Fruit fly (Drosophila melanogaster) whole organism, embryonic: ENCODE data around the gene KFase.

Experiments used
- B-H2 ChIP-seq: fragments of 200-800 bp; sonication (Bioruptor generic); optimal IDR thresholded peaks from 2 replicates; lab custom pipeline; 2018; ENCODE audit warnings: missing biosample characterization, mild to moderate bottlenecking, missing genetic modification characterization
- CG13894 ChIP-seq: fragments of 200-800 bp; sonication (Bioruptor generic); optimal IDR thresholded peaks from 3 replicates; lab custom pipeline; 2018; ENCODE audit warnings: missing biosample characterization, mild to moderate bottlenecking, missing genetic modification characterization, moderate library complexity
- CG15601 ChIP-seq: fragments of 200-800 bp; sonication (Bioruptor generic); optimal IDR thresholded peaks from 3 replicates; lab custom pipeline; 2019; ENCODE audit warnings: missing biosample characterization, mild to moderate bottlenecking, missing genetic modification characterization, moderate library complexity
- CG15696 ChIP-seq: fragments of 200-800 bp; sonication (Bioruptor generic); optimal IDR thresholded peaks from 2 replicates; lab custom pipeline; 2019; ENCODE audit warnings: missing biosample characterization, mild to moderate bottlenecking, missing genetic modification characterization, moderate library complexity
- CG17361 ChIP-seq: fragments of 200-800 bp; sonication (Bioruptor generic); IDR thresholded peaks from 3 replicates; pipeline ENCODE4 v1.3.6; 2022; ENCODE audit warnings: missing biosample characterization, missing genetic modification characterization
- CG17802 ChIP-seq: fragments of 200-800 bp; sonication (Bioruptor generic); optimal IDR thresholded peaks from 2 replicates; lab custom pipeline; 2018; ENCODE audit warnings: missing biosample characterization, mild to moderate bottlenecking, missing genetic modification characterization, moderate library complexity
- CG17912 ChIP-seq: fragments of 200-800 bp; sonication (Bioruptor generic); optimal IDR thresholded peaks from 2 replicates; lab custom pipeline; 2018; ENCODE audit warnings: missing biosample characterization, mild to moderate bottlenecking, missing genetic modification characterization
- CG1832 ChIP-seq: fragments of 200-800 bp; sonication (Bioruptor generic); optimal IDR thresholded peaks from 2 replicates; lab custom pipeline; 2017; ENCODE audit warnings: missing biosample characterization, mild to moderate bottlenecking, missing genetic modification characterization, inconsistent platforms
- CG2875 ChIP-seq: fragments of 200-800 bp; sonication (Bioruptor generic); optimal IDR thresholded peaks from 2 replicates; lab custom pipeline; 2017; ENCODE audit warnings: missing biosample characterization, mild to moderate bottlenecking, missing genetic modification characterization, missing genetic modification reagents
- CG31365 ChIP-seq: fragments of 200-800 bp; sonication (Bioruptor generic); optimal IDR thresholded peaks from 2 replicates; lab custom pipeline; 2018; ENCODE audit warnings: missing biosample characterization, mild to moderate bottlenecking, missing genetic modification characterization
- CG3726 ChIP-seq: fragments of 200-800 bp; sonication (Bioruptor generic); IDR thresholded peaks from 3 replicates; pipeline ENCODE4, ENCODE4 v1.3.6; 2022; ENCODE audit warnings: missing biosample characterization, missing genetic modification characterization
- CG4820 ChIP-seq: fragments of 200-800 bp; sonication (Bioruptor generic); optimal IDR thresholded peaks from 3 replicates; lab custom pipeline; 2016; ENCODE audit warnings: missing biosample characterization, missing genetic modification characterization
- CG4854 ChIP-seq: fragments of 200-800 bp; sonication (Bioruptor generic); optimal IDR thresholded peaks from 2 replicates; lab custom pipeline; 2016; ENCODE audit warnings: missing biosample characterization, missing genetic modification characterization, inconsistent platforms
- CG9797 ChIP-seq: fragments of 200-800 bp; sonication (Bioruptor generic); optimal IDR thresholded peaks from 3 replicates; lab custom pipeline; 2018; ENCODE audit warnings: missing biosample characterization, mild to moderate bottlenecking, missing genetic modification characterization
- Dbx ChIP-seq: fragments of 200-800 bp; sonication (Bioruptor generic); IDR thresholded peaks from 3 replicates; pipeline ENCODE4 v1.3.6; 2022; ENCODE audit warnings: missing biosample characterization, missing genetic modification characterization
- Dip2 ChIP-seq: fragments of 200-800 bp; sonication (Bioruptor generic); IDR thresholded peaks from 2 replicates; pipeline ENCODE4 v1.3.6; 2022; ENCODE audit warnings: missing biosample characterization, missing genetic modification characterization
- Dp ChIP-seq: fragments of 200-800 bp; sonication (Bioruptor generic); optimal IDR thresholded peaks from 2 replicates; lab custom pipeline; 2018; ENCODE audit warnings: missing biosample characterization, mild to moderate bottlenecking, missing genetic modification characterization, moderate library complexity
- Dref ChIP-seq: fragments of 200-800 bp; sonication (Bioruptor generic); IDR thresholded peaks from 2 replicates; pipeline ENCODE4 v1.3.6; 2022; ENCODE audit warnings: missing biosample characterization, missing genetic modification characterization
- Ets97D ChIP-seq: fragments of 200-800 bp; sonication (Bioruptor generic); optimal IDR thresholded peaks from 3 replicates; lab custom pipeline; 2016; ENCODE audit warnings: missing biosample characterization, missing genetic modification characterization
- Gug ChIP-seq: fragments of 200-800 bp; sonication (Bioruptor generic); IDR thresholded peaks from 4 replicates; pipeline ENCODE4 v1.3.6; 2022; ENCODE audit warnings: missing biosample characterization, missing genetic modification characterization
- HmgZ ChIP-seq: fragments of 200-800 bp; sonication (Bioruptor generic); optimal IDR thresholded peaks from 2 replicates; lab custom pipeline; 2018; ENCODE audit warnings: missing biosample characterization, mild to moderate bottlenecking, missing genetic modification characterization
- Hr78 ChIP-seq, 2 experiments: fragments of 200-800 bp in 1 of 2; fragments of >200 bp in 1 of 2; sonication (Bioruptor generic) in 1 of 2; optimal IDR thresholded peaks; 2 replicates each; lab custom pipeline; 2017 to 2019; ENCODE audit warnings: missing biosample characterization in 2 of 2, missing genetic modification characterization in 2 of 2, mild to moderate bottlenecking in 1 of 2, moderate library complexity in 1 of 2
- Hsf ChIP-seq: fragments of 200-800 bp; sonication (Bioruptor generic); optimal IDR thresholded peaks from 3 replicates; lab custom pipeline; 2016; ENCODE audit warnings: missing biosample characterization, missing genetic modification characterization
- Lim3 ChIP-seq: fragments of 200-800 bp; sonication (Bioruptor generic); IDR thresholded peaks from 2 replicates; pipeline ENCODE4 v1.3.6; 2022; ENCODE audit warnings: missing biosample characterization, missing genetic modification characterization
- Max ChIP-seq: fragments of 200-800 bp; sonication (Bioruptor generic); optimal IDR thresholded peaks from 2 replicates; lab custom pipeline; 2016; ENCODE audit warnings: missing biosample characterization, mild to moderate bottlenecking, missing genetic modification characterization
- Med ChIP-seq: fragments of 200-800 bp; sonication (Bioruptor generic); peaks from one replicate; lab custom pipeline; 2016; ENCODE audit warnings: missing biosample characterization, missing genetic modification characterization, mild to moderate bottlenecking, inconsistent platforms, moderate library complexity
- NC2β ChIP-seq: fragments of 200-800 bp; sonication (Bioruptor generic); optimal IDR thresholded peaks from 2 replicates; lab custom pipeline; 2016; ENCODE audit warnings: missing biosample characterization, missing genetic modification characterization
- NfI ChIP-seq: fragments of 200-800 bp; sonication (Bioruptor generic); optimal IDR thresholded peaks from 3 replicates; lab custom pipeline; 2018; ENCODE audit warnings: missing biosample characterization, mild to moderate bottlenecking, missing genetic modification characterization, moderate library complexity
- Oli ChIP-seq: fragments of 200-800 bp; sonication (Bioruptor generic); optimal IDR thresholded peaks from 2 replicates; lab custom pipeline; 2018; ENCODE audit warnings: missing biosample characterization, mild to moderate bottlenecking, missing genetic modification characterization, moderate library complexity
- Opbp ChIP-seq: fragments of 200-800 bp; sonication (Bioruptor generic); IDR thresholded peaks from 3 replicates; pipeline ENCODE4 v1.3.6; 2022; ENCODE audit warnings: missing biosample characterization, missing genetic modification characterization; ENCODE audit not compliant: partially characterized antibody
- Six4 ChIP-seq: fragments of 200-800 bp; sonication (Bioruptor generic); optimal IDR thresholded peaks from 2 replicates; lab custom pipeline; 2016; ENCODE audit warnings: missing biosample characterization, missing genetic modification characterization
- Taf1 ChIP-seq: fragments of 200-800 bp; sonication (Bioruptor generic); IDR thresholded peaks from 2 replicates; pipeline ENCODE4 v1.3.6; 2022; ENCODE audit warnings: missing biosample characterization, missing genetic modification characterization
- amos ChIP-seq: fragments of 200-800 bp; sonication (Bioruptor generic); IDR thresholded peaks from 2 replicates; pipeline ENCODE4 v1.3.6; 2022; ENCODE audit warnings: missing biosample characterization, missing genetic modification characterization; ENCODE audit not compliant: partially characterized antibody
- ase ChIP-seq: fragments of 200-800 bp; sonication (Bioruptor generic); IDR thresholded peaks from 3 replicates; pipeline ENCODE4 v1.3.6; 2022; ENCODE audit warnings: missing biosample characterization, missing genetic modification characterization
- bcd ChIP-seq: fragments of 200-800 bp; sonication (Bioruptor generic); optimal IDR thresholded peaks from 2 replicates; lab custom pipeline; 2017; ENCODE audit warnings: missing biosample characterization, mild to moderate bottlenecking, missing genetic modification characterization
- cas ChIP-seq: fragments of 200-800 bp; sonication (Bioruptor generic); IDR thresholded peaks from 2 replicates; pipeline ENCODE4 v1.3.6; 2022; ENCODE audit warnings: missing biosample characterization, missing genetic modification characterization
- chif ChIP-seq, 2 experiments: fragments of 200-800 bp; sonication (Bioruptor generic); optimal IDR thresholded peaks; 3 replicates each; lab custom pipeline; 2016; ENCODE audit warnings: missing biosample characterization in 2 of 2, missing genetic modification characterization in 2 of 2
- fd102C ChIP-seq: fragments of 200-800 bp; sonication (Bioruptor generic); optimal IDR thresholded peaks from 2 replicates; lab custom pipeline; 2018; ENCODE audit warnings: missing biosample characterization, mild to moderate bottlenecking, missing genetic modification characterization, moderate library complexity
- ftz-f1 ChIP-seq: fragments of 200-800 bp; sonication (Bioruptor generic); optimal IDR thresholded peaks from 2 replicates; lab custom pipeline; 2016; ENCODE audit warnings: missing biosample characterization, missing genetic modification characterization
- grau ChIP-seq: fragments of 200-800 bp; optimal IDR thresholded peaks from 3 replicates; lab custom pipeline; 2019; ENCODE audit warnings: missing biosample characterization, mild to moderate bottlenecking, missing genetic modification characterization, moderate library complexity
- gsb ChIP-seq: fragments of 200-800 bp; sonication (Bioruptor generic); IDR thresholded peaks from 2 replicates; pipeline ENCODE4 v1.3.6; 2022; ENCODE audit warnings: missing biosample characterization, missing genetic modification characterization
- jing ChIP-seq: fragments of 200-800 bp; sonication (Bioruptor generic); optimal IDR thresholded peaks from 2 replicates; lab custom pipeline; 2018; ENCODE audit warnings: missing biosample characterization, mild to moderate bottlenecking, missing genetic modification characterization
- lilli ChIP-seq: fragments of 200-800 bp; sonication (Bioruptor generic); optimal IDR thresholded peaks from 3 replicates; lab custom pipeline; 2016; ENCODE audit warnings: missing biosample characterization, missing genetic modification characterization
- peb ChIP-seq: fragments of 200-800 bp; sonication (Bioruptor generic); IDR thresholded peaks from 2 replicates; pipeline ENCODE4 v1.3.6; 2022; ENCODE audit warnings: missing biosample characterization, missing genetic modification characterization
- sens ChIP-seq: fragments of 200-800 bp; sonication (Bioruptor generic); peaks from one replicate; lab custom pipeline; 2016; ENCODE audit warnings: missing biosample characterization, missing genetic modification characterization
- slou ChIP-seq: fragments of 200-800 bp; sonication (Bioruptor generic); optimal IDR thresholded peaks from 3 replicates; lab custom pipeline; 2016; ENCODE audit warnings: missing biosample characterization, missing genetic modification characterization
- stwl ChIP-seq: fragments of 200-800 bp; sonication (Bioruptor generic); optimal IDR thresholded peaks from 3 replicates; lab custom pipeline; 2018; ENCODE audit warnings: missing biosample characterization, mild to moderate bottlenecking, missing genetic modification characterization, moderate library complexity
- tll ChIP-seq, 2 experiments: fragments of 200-800 bp in 1 of 2; fragments of >200 bp in 1 of 2; sonication (Bioruptor generic) in 1 of 2; optimal IDR thresholded peaks; 2 replicates each; lab custom pipeline; 2017 to 2019; ENCODE audit warnings: missing biosample characterization in 2 of 2, missing genetic modification characterization in 2 of 2, mild to moderate bottlenecking in 1 of 2, moderate library complexity in 1 of 2
- ttk ChIP-seq: fragments of 200-800 bp; sonication (Bioruptor generic); IDR thresholded peaks from 2 replicates; pipeline ENCODE4 v2.1.2; 2022; ENCODE audit warnings: missing biosample characterization, missing genetic modification characterization
- tup ChIP-seq: fragments of 200-800 bp; sonication (Bioruptor generic); optimal IDR thresholded peaks from 2 replicates; lab custom pipeline; 2016; ENCODE audit warnings: missing biosample characterization, mild to moderate bottlenecking, missing genetic modification characterization, moderate library complexity
- yki ChIP-seq: fragments of >200 bp; optimal IDR thresholded peaks from 3 replicates; lab custom pipeline; 2018

The KFase gene

DNA sequence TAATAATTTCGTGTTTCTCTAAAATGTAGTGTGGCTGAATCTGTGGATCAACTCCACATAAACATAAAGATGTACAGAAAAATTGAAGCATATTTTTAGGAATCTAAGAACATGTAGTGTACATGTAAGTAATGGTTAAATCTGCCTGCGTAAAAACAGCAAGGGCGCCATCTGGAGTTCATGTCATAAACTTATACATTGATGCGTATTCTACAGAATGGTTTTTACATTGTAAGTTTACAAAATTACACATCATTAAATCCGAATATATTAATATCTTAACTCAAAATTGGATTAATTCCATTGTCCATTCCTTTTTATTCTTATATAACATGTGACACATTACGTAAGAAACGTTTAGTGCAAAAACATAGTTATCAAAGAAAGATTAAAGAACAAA, 38.4 kb upstream of the KFase start (continued):
- TF ChIP-seq CG17912 (GFP tag; lab: Kevin White, UChicago) (no peak), Oli (tag; lab: Kevin White, UChicago) (no peak), gsb (no peak), stwl (peak; percentile 78), Ets97D (peak; percentile 30), ase (GFP tag; lab: Robert Waterston, UW) (no peak), yki (lab: Kevin White, UChicago) (no peak), Hsf (GFP tag; lab: Kevin White, UChicago) (peak; percentile 17), slou (no peak), Dp (no peak), Hr78 (GFP tag; optimal IDR thresholded peaks at IDR 0.05; lab: Kevin White, UChicago) (no peak), tup (GFP tag; lab: Kevin White, UChicago) (no peak), Lim3 (GFP tag; lab: Robert Waterston, UW) (no peak), peb (GFP tag; lab: Robert Waterston, UW) (no peak), fd102C (GFP tag; lab: Kevin White, UChicago) (no peak), Med (GFP tag; lab: Kevin White, UChicago) (peak; percentile 86), CG9797 (GFP tag; lab: Kevin White, UChicago) (no peak), Dbx (GFP tag; lab: Robert Waterston, UW) (peak; percentile 36; the same call in 1 of the 3 replicates), jing (no peak), NC2β (GFP tag; lab: Kevin White, UChicago) (no peak), CG3726 (GFP tag; lab: Robert Waterston, UW) (no peak), CG2875 (GFP tag; lab: Kevin White, UChicago) (no peak), B-H2 (GFP tag; lab: Kevin White, UChicago) (peak; percentile 7), Six4 (GFP tag; lab: Kevin White, UChicago) (no peak), CG15601 (tag; lab: Kevin White, UChicago) (peak; percentile 45), cas (GFP tag; lab: Robert Waterston, UW) (0 out of 2 replicates have a peak, but pooled peaks have one; percentile 22), NfI (GFP tag; lab: Kevin White, UChicago) (no peak), CG4854 (GFP tag; lab: Kevin White, UChicago) (peak; percentile 32), grau (peak; percentile 20), CG4820 (GFP tag; lab: Kevin White, UChicago) (peak; percentile 5), HmgZ (no peak), CG1832 (GFP tag; lab: Kevin White, UChicago) (no peak), Gug (GFP tag; lab: Robert Waterston, UW) (no peak), CG31365 (tag; lab: Kevin White, UChicago) (no peak), Max (peak; percentile 13), Dip2 (GFP tag; lab: Robert Waterston, UW) (peak; percentile 95), ttk (GFP tag; lab: Robert Waterston, UW) (no peak), sens (GFP tag; lab: Kevin White, UChicago) (peak; percentile 78), CG17361 (peak; percentile 28; the same call in 1 of the 3 replicates), CG13894 (tag; lab: Kevin White, UChicago) (peak; percentile 12), tll (GFP tag; optimal IDR thresholded peaks at IDR 0.05; lab: Kevin White, UChicago) (no peak), chif (GFP tag; optimal IDR thresholded peaks at IDR 0.05; lab: Kevin White, UChicago) (no peak), CG17802 (tag; lab: Kevin White, UChicago) (no peak), Taf1 (GFP tag; lab: Robert Waterston, UW) (no peak), Opbp (GFP tag; lab: Robert Waterston, UW) (peak; percentile 56; the same call in 1 of the 3 replicates), bcd (peak; percentile 30), lilli (GFP tag; lab: Kevin White, UChicago) (no peak), amos (GFP tag; lab: Robert Waterston, UW) (peak; percentile 80), Dref (no peak), ftz-f1 (no peak), CG15696 (tag; lab: Kevin White, UChicago) (peak; percentile 31)
